Worm (Caenorhabditis elegans) whole organism, young adult: ENCODE measurements around the gene zmp-4.

Experiments used
- B0035.1 ChIP-seq: sonication (generic microtip); optimal IDR thresholded peaks from 2 replicates; lab custom pipeline; 2016; ENCODE audit warnings: missing genetic modification characterization, mild to moderate bottlenecking, missing compliant biosample characterization, missing genotype, missing genetic modification reagents
- B0261.1 ChIP-seq: sonication (generic microtip); optimal IDR thresholded peaks from 2 replicates; lab custom pipeline; 2016; ENCODE audit warnings: mild to moderate bottlenecking, missing genetic modification characterization, moderate library complexity, missing compliant biosample characterization
- D2030.7 ChIP-seq: fragments of 200-800 bp; sonication (Bioruptor generic); IDR thresholded peaks from 2 replicates; pipeline ENCODE4 v1.3.6; 2022; ENCODE audit warnings: missing genetic modification reagents, missing genetic modification characterization, missing compliant biosample characterization
- F23B12.7 ChIP-seq: sonication (generic microtip); optimal IDR thresholded peaks from 2 replicates; lab custom pipeline; 2017; ENCODE audit warnings: missing genetic modification characterization, mild to moderate bottlenecking, missing compliant biosample characterization, antibody characterized with exemption, moderate library complexity; ENCODE audit not compliant: insufficient read depth
- F37B4.10 ChIP-seq: fragments of 200-800 bp; sonication (Bioruptor generic); IDR thresholded peaks from 2 replicates; pipeline ENCODE4 v1.3.6; 2022; ENCODE audit warnings: missing genetic modification characterization, missing compliant biosample characterization
- F39B2.1 ChIP-seq: fragments of 200-800 bp; sonication (Bioruptor generic); IDR thresholded peaks from 2 replicates; pipeline ENCODE4 v1.3.6; 2022; ENCODE audit warnings: missing genetic modification reagents, missing genetic modification characterization, missing compliant biosample characterization
- F49E8.2 ChIP-seq: sonication (generic microtip); optimal IDR thresholded peaks from 3 replicates; lab custom pipeline; 2017; ENCODE audit warnings: missing genetic modification characterization, mild to moderate bottlenecking, missing compliant biosample characterization, antibody characterized with exemption, moderate library complexity; ENCODE audit not compliant: insufficient read depth
- F52B5.7 ChIP-seq: sonication (generic microtip); optimal IDR thresholded peaks from 2 replicates; lab custom pipeline; 2016; ENCODE audit warnings: mild to moderate bottlenecking, missing genetic modification characterization, missing compliant biosample characterization
- F55B11.4 ChIP-seq: sonication (generic microtip); optimal IDR thresholded peaks from 2 replicates; lab custom pipeline; 2016; ENCODE audit warnings: missing compliant biosample characterization, missing genetic modification characterization, borderline replicate concordance; ENCODE audit not compliant: insufficient read depth
- F57A8.1 ChIP-seq: fragments of 200-800 bp; sonication (Bioruptor generic); optimal IDR thresholded peaks from 2 replicates; lab custom pipeline; 2018; ENCODE audit warnings: mild to moderate bottlenecking, missing genetic modification characterization, moderate library complexity, missing compliant biosample characterization
- Y53G8AR.9 ChIP-seq: fragments of 200-800 bp; sonication (Bioruptor generic); conservative IDR thresholded peaks from 2 replicates; pipeline ENCODE4 v1.3.6; 2022; ENCODE audit warnings: missing genetic modification reagents, missing genetic modification characterization, missing compliant biosample characterization
- Y95B8A.8 ChIP-seq: fragments of 200-800 bp; sonication (Bioruptor generic); IDR thresholded peaks from 2 replicates; pipeline ENCODE4 v1.3.6; 2022; ENCODE audit warnings: missing genetic modification reagents, missing genetic modification characterization, missing compliant biosample characterization
- ZK185.1 ChIP-seq: sonication (generic microtip); optimal IDR thresholded peaks from 2 replicates; lab custom pipeline; 2016; ENCODE audit warnings: mild to moderate bottlenecking, missing genetic modification characterization, missing compliant biosample characterization; ENCODE audit not compliant: poor library complexity, severe bottlenecking
- cebp-1 ChIP-seq, 2 experiments: fragments of 200-800 bp in 1 of 2; sonication (Bioruptor generic) in 1 of 2; sonication (generic microtip) in 1 of 2; IDR thresholded peaks in 1 of 2; optimal IDR thresholded peaks in 1 of 2; 2 replicates each; pipeline versions ENCODE4 v1.3.6 to Lab custom; 2017 to 2022; ENCODE audit warnings: missing compliant biosample characterization in 2 of 2, missing genetic modification characterization in 2 of 2, mild to moderate bottlenecking in 1 of 2, missing genetic modification reagents in 1 of 2, moderate library complexity in 1 of 2
- ceh-58 ChIP-seq: fragments of 200-800 bp; sonication (Bioruptor generic); IDR thresholded peaks from 2 replicates; pipeline ENCODE4 v1.3.6; 2022; ENCODE audit warnings: missing genetic modification characterization, missing compliant biosample characterization
- ceh-91 ChIP-seq: fragments of 200-800 bp; sonication (Bioruptor generic); IDR thresholded peaks from 2 replicates; pipeline ENCODE4 v1.3.6; 2022; ENCODE audit warnings: missing genetic modification reagents, missing genetic modification characterization, missing compliant biosample characterization
- chd-7 ChIP-seq: sonication (generic microtip); optimal IDR thresholded peaks from 2 replicates; lab custom pipeline; 2016; ENCODE audit warnings: mild to moderate bottlenecking, missing genetic modification characterization, moderate library complexity, missing compliant biosample characterization
- die-1 ChIP-seq: sonication (generic microtip); optimal IDR thresholded peaks from 2 replicates; lab custom pipeline; 2016; ENCODE audit warnings: missing genotype, mild to moderate bottlenecking, missing genetic modification characterization, missing compliant biosample characterization
- dpff-1 ChIP-seq: sonication (generic microtip); optimal IDR thresholded peaks from 2 replicates; lab custom pipeline; 2017; ENCODE audit warnings: mild to moderate bottlenecking, missing genetic modification characterization, missing compliant biosample characterization
- efl-1 ChIP-seq: fragments of 150-350 bp; optimal IDR thresholded peaks from 2 replicates; lab custom pipeline; 2014; ENCODE audit warnings: missing biosample characterization, missing genetic modification reagents, missing genetic modification characterization
- fkh-3 ChIP-seq: sonication (generic microtip); optimal IDR thresholded peaks from 2 replicates; lab custom pipeline; 2016; ENCODE audit warnings: mild to moderate bottlenecking, missing genetic modification characterization, missing compliant biosample characterization
- gei-17 ChIP-seq: fragments of 200-800 bp; sonication (Bioruptor generic); optimal IDR thresholded peaks from 2 replicates; lab custom pipeline; 2018; ENCODE audit warnings: mild to moderate bottlenecking, missing genetic modification characterization, missing compliant biosample characterization
- hmg-20 ChIP-seq: fragments of 200-800 bp; sonication (Bioruptor generic); IDR thresholded peaks from 2 replicates; pipeline ENCODE4 v1.3.6; 2022; ENCODE audit warnings: missing genetic modification reagents, missing genetic modification characterization, missing compliant biosample characterization
- hrde-1 ChIP-seq: sonication (generic microtip); optimal IDR thresholded peaks from 2 replicates; lab custom pipeline; 2016; ENCODE audit warnings: missing genetic modification characterization, mild to moderate bottlenecking, missing compliant biosample characterization, moderate library complexity, missing genotype, missing genetic modification reagents, borderline replicate concordance
- hsf-1 ChIP-seq: fragments of 200-800 bp; sonication (Bioruptor generic); IDR thresholded peaks from 2 replicates; pipeline ENCODE4 v1.3.6; 2022; ENCODE audit warnings: missing genetic modification reagents, missing genetic modification characterization, missing compliant biosample characterization
- let-526 ChIP-seq: fragments of 200-800 bp; sonication (Bioruptor generic); IDR thresholded peaks from 2 replicates; pipeline ENCODE4 v1.3.6; 2022; ENCODE audit warnings: missing genetic modification reagents, missing genetic modification characterization, missing compliant biosample characterization
- lir-1 ChIP-seq: fragments of 200-800 bp; sonication (Bioruptor generic); conservative IDR thresholded peaks from 2 replicates; pipeline ENCODE4 v1.3.6; 2022; ENCODE audit warnings: missing genetic modification reagents, missing genetic modification characterization, missing compliant biosample characterization
- lsl-1 ChIP-seq: fragments of 200-800 bp; sonication (Bioruptor generic); optimal IDR thresholded peaks from 2 replicates; lab custom pipeline; 2018; ENCODE audit warnings: mild to moderate bottlenecking, missing genetic modification characterization, moderate library complexity, missing compliant biosample characterization
- lsy-27 ChIP-seq: sonication (generic microtip); optimal IDR thresholded peaks from 2 replicates; lab custom pipeline; 2017; ENCODE audit warnings: missing genetic modification characterization, mild to moderate bottlenecking, missing compliant biosample characterization, antibody characterized with exemption, missing genotype, borderline replicate concordance; ENCODE audit not compliant: insufficient read depth
- madf-8 ChIP-seq: fragments of 200-800 bp; sonication (Bioruptor generic); conservative IDR thresholded peaks from 2 replicates; pipeline ENCODE4 v1.3.6; 2022; ENCODE audit warnings: missing genetic modification reagents, missing genetic modification characterization, missing compliant biosample characterization
- mcd-1 ChIP-seq: fragments of 200-800 bp; sonication (Bioruptor generic); IDR thresholded peaks from 2 replicates; pipeline ENCODE4 v1.3.6; 2022; ENCODE audit warnings: missing genetic modification reagents, missing genetic modification characterization, missing compliant biosample characterization
- mes-4 ChIP-seq: sonication (generic microtip); optimal IDR thresholded peaks from 2 replicates; lab custom pipeline; 2016; ENCODE audit warnings: missing genotype, missing genetic modification characterization, missing compliant biosample characterization
- nfya-2 ChIP-seq: fragments of 200-800 bp; sonication (Bioruptor generic); IDR thresholded peaks from 2 replicates; pipeline ENCODE4 v1.3.6; 2022; ENCODE audit warnings: missing genetic modification reagents, missing genetic modification characterization, missing compliant biosample characterization
- nhr-80 ChIP-seq: sonication (generic microtip); optimal IDR thresholded peaks from 2 replicates; lab custom pipeline; 2016; ENCODE audit warnings: missing genetic modification characterization, missing compliant biosample characterization
- nhr-90 ChIP-seq: sonication (generic microtip); optimal IDR thresholded peaks from 2 replicates; lab custom pipeline; 2016; ENCODE audit warnings: missing genotype, mild to moderate bottlenecking, missing genetic modification characterization, missing compliant biosample characterization
- pha-4 ChIP-seq: fragments of 150-350 bp; sonication (generic microtip); optimal IDR thresholded peaks from 2 replicates; lab custom pipeline; 2014; ENCODE audit warnings: missing biosample characterization, missing genetic modification reagents, missing genetic modification characterization
- rpc-1 ChIP-seq, 2 experiments: fragments of 150-350 bp in 1 of 2; sonication (generic microtip) in 1 of 2; optimal IDR thresholded peaks; 2 replicates each; lab custom pipeline; 2014 to 2018; ENCODE audit warnings: missing biosample characterization in 1 of 2, missing genetic modification characterization in 1 of 2, missing genetic modification reagents in 1 of 2, missing genotype in 1 of 2
- sea-2 ChIP-seq: fragments of 200-800 bp; sonication (Bioruptor generic); IDR thresholded peaks from 2 replicates; pipeline ENCODE4 v1.3.6; 2022; ENCODE audit warnings: missing genetic modification characterization, missing compliant biosample characterization
- snpc-1.3 ChIP-seq: sonication (generic microtip); optimal IDR thresholded peaks from 2 replicates; lab custom pipeline; 2017; ENCODE audit warnings: missing genetic modification characterization, mild to moderate bottlenecking, missing compliant biosample characterization, antibody characterized with exemption, moderate library complexity, missing genotype, missing genetic modification reagents; ENCODE audit not compliant: insufficient read depth
- somi-1 ChIP-seq: fragments of 200-800 bp; sonication (Bioruptor generic); optimal IDR thresholded peaks from 2 replicates; lab custom pipeline; 2018; ENCODE audit warnings: mild to moderate bottlenecking, missing genetic modification characterization, missing compliant biosample characterization
- tbx-9 ChIP-seq: sonication (generic microtip); optimal IDR thresholded peaks from 2 replicates; lab custom pipeline; 2016; ENCODE audit warnings: borderline replicate concordance, missing genetic modification characterization, inconsistent platforms, missing compliant biosample characterization
- zfh-2 ChIP-seq: fragments of 200-800 bp; sonication (Bioruptor generic); conservative IDR thresholded peaks from 2 replicates; pipeline ENCODE4 v1.3.6; 2022; ENCODE audit warnings: missing genetic modification reagents, missing genetic modification characterization, missing compliant biosample characterization
- zim-3 ChIP-seq: sonication (generic microtip); optimal IDR thresholded peaks from 2 replicates; lab custom pipeline; 2017; ENCODE audit warnings: mild to moderate bottlenecking, missing genetic modification characterization, moderate library complexity, missing compliant biosample characterization
- ztf-25 ChIP-seq: fragments of 200-800 bp; sonication (Bioruptor generic); IDR thresholded peaks from 2 replicates; pipeline ENCODE4 v1.3.6; 2022; ENCODE audit warnings: missing genetic modification reagents, missing genetic modification characterization, missing compliant biosample characterization
- ztf-28 ChIP-seq: fragments of 200-800 bp; sonication (Bioruptor generic); IDR thresholded peaks from 2 replicates; pipeline ENCODE4 v1.3.6; 2022; ENCODE audit warnings: missing genetic modification reagents, missing genetic modification characterization, missing compliant biosample characterization
- ztf-3 ChIP-seq: fragments of 200-800 bp; sonication (Bioruptor generic); optimal IDR thresholded peaks from 2 replicates; lab custom pipeline; 2018; ENCODE audit warnings: mild to moderate bottlenecking, missing genetic modification characterization, missing compliant biosample characterization
- ztf-6 ChIP-seq: fragments of 200-800 bp; sonication (Bioruptor generic); IDR thresholded peaks from 2 replicates; pipeline ENCODE4 v1.3.6; 2022; ENCODE audit warnings: missing genetic modification reagents, missing genetic modification characterization, missing compliant biosample characterization

Gene zmp-4

DNA sequence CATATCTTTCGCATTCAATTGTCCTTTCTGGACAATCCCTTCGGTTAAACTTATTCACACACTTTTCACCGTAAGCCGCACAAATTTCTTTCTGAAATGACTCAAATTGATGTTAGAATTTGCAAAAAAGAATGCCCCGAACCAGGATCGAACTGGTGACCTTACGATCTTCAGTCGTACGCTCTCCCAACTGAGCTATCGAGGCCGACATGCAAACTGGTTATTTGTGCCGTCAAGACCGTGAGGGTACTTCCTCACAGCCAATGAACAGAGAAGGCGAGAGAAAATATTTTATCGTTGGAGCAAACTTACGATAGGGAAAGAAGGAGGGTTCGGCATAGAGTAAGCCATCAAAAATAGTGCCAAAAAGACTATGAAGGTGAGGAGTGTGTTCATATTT, 45.2 kb downstream of the zmp-4 start (continued):
- no peak for TF ChIP-seq F49E8.2 (tag; lab: Kevin White, UChicago)
- no peak for TF ChIP-seq zfh-2
- TF ChIP-seq Y95B8A.8 (GFP tag; lab: Robert Waterston, UW): no peak
- no peak for TF ChIP-seq let-526 (GFP tag; lab: Robert Waterston, UW)
- TF ChIP-seq sea-2: no peak
- TF ChIP-seq somi-1 (GFP tag; lab: Kevin White, UChicago): peak; percentile 47
- no peak for TF ChIP-seq F37B4.10 (GFP tag; lab: Robert Waterston, UW)
- TF ChIP-seq rpc-1 (optimal IDR thresholded peaks at IDR 0.05; lab: Kevin White, UChicago): peak; percentile 67
- TF ChIP-seq rpc-1 (tag; optimal IDR thresholded peaks at IDR 0.05; lab: Kevin White, UChicago): peak; percentile 69
- TF ChIP-seq ztf-25 (GFP tag; lab: Robert Waterston, UW): 0 out of 2 replicates have a peak, but pooled peaks have one; percentile 62
- TF ChIP-seq cebp-1 (GFP tag; IDR thresholded peaks at IDR 0.05; lab: Robert Waterston, UW): no peak
- TF ChIP-seq cebp-1 (tag; optimal IDR thresholded peaks at IDR 0.05; lab: Kevin White, UChicago): no peak
- TF ChIP-seq B0035.1 (tag; lab: Kevin White, UChicago): no peak
- peak; percentile 65; the same call in 1 of the 2 replicates for TF ChIP-seq hsf-1 (GFP tag; lab: Robert Waterston, UW)
- no peak for TF ChIP-seq pha-4 (tag; lab: Kevin White, UChicago)
- TF ChIP-seq F57A8.1 (GFP tag; lab: Kevin White, UChicago): no peak
- peak; percentile 64 for TF ChIP-seq mcd-1 (GFP tag; lab: Robert Waterston, UW)
- no peak for TF ChIP-seq ceh-58 (GFP tag; lab: Robert Waterston, UW)
- no peak for TF ChIP-seq madf-8
- TF ChIP-seq chd-7 (tag; lab: Kevin White, UChicago): no peak
- TF ChIP-seq F55B11.4 (tag; lab: Kevin White, UChicago): no peak
- TF ChIP-seq hmg-20 (GFP tag; lab: Robert Waterston, UW): peak; percentile 33; the same call in 1 of the 2 replicates
- peak; percentile 4 for TF ChIP-seq nhr-80 (tag; lab: Kevin White, UChicago)
- no peak for TF ChIP-seq lir-1 (GFP tag; lab: Robert Waterston, UW)
- no peak for TF ChIP-seq fkh-3 (tag; lab: Kevin White, UChicago)
- TF ChIP-seq lsy-27: no peak
- TF ChIP-seq ztf-28 (GFP tag; lab: Robert Waterston, UW): no peak
- peak; percentile 33 for TF ChIP-seq lsl-1
- TF ChIP-seq nfya-2 (GFP tag; lab: Robert Waterston, UW): no peak
- peak; percentile 42 for TF ChIP-seq F23B12.7 (tag; lab: Kevin White, UChicago)
- TF ChIP-seq snpc-1.3: no peak
- no peak for TF ChIP-seq ztf-6 (GFP tag; lab: Robert Waterston, UW)
- peak; percentile 86 for TF ChIP-seq B0261.1
- TF ChIP-seq efl-1: no peak
- 0 out of 2 replicates have a peak, but pooled peaks have one; percentile 25 for TF ChIP-seq Y53G8AR.9
- TF ChIP-seq dpff-1 (tag; lab: Kevin White, UChicago): no peak
- peak; percentile 2 for TF ChIP-seq nhr-90 (tag; lab: Kevin White, UChicago)
- TF ChIP-seq D2030.7 (GFP tag; lab: Robert Waterston, UW): peak; percentile 40
- TF ChIP-seq die-1 (tag; lab: Kevin White, UChicago): peak; percentile 9
- TF ChIP-seq ZK185.1 (tag; lab: Kevin White, UChicago): peak; percentile 53
- no peak for TF ChIP-seq tbx-9 (tag; lab: Kevin White, UChicago)
- no peak for TF ChIP-seq hrde-1 (tag; lab: Kevin White, UChicago)
- TF ChIP-seq F39B2.1: no peak
- no peak for TF ChIP-seq F52B5.7 (tag; lab: Kevin White, UChicago)
- TF ChIP-seq zim-3 (tag; lab: Kevin White, UChicago): peak; percentile 3
- TF ChIP-seq ztf-3 (GFP tag; lab: Kevin White, UChicago): no peak
- TF ChIP-seq ceh-91: no peak
- no peak for TF ChIP-seq mes-4
- no peak for TF ChIP-seq gei-17 (GFP tag; lab: Kevin White, UChicago)
